Worm (Caenorhabditis elegans): Measurements from ENCODE around the gene apm-3.
A peak's percentile ranks its signal among the peaks of the same experiment; 100 is the strongest.

The apm-3 gene

ce11 chrX:924495-925008 lies 30.2 kb upstream of the apm-3 start, which contains the start of the genes pifk-1 and tbc-11 (continued):
- TF ChIP-seq hpl-2 (GFP tag; optimal IDR thresholded peaks at IDR 0.05) (no peak), skn-1 (tag; optimal IDR thresholded peaks at IDR 0.05) (peak; percentile 85), isw-1 (GFP tag; IDR thresholded peaks at IDR 0.05) (no peak), fkh-8 (tag; optimal IDR thresholded peaks at IDR 0.05) (peak; percentile 21), dpl-1 (GFP tag; optimal IDR thresholded peaks at IDR 0.05) (peak; percentile 22 to 39 (median 27)), ceh-82 (tag; optimal IDR thresholded peaks at IDR 0.05) (peak in 1 of 3 experiments; percentile 63), lin-35 (GFP tag; optimal IDR thresholded peaks at IDR 0.05) (peak in 1 of 2 experiments; percentile 74), mab-9 (GFP tag; IDR thresholded peaks at IDR 0.05) (no peak), C16A3.4 (tag; optimal IDR thresholded peaks at IDR 0.05) (peak; percentile 54), lir-3 (tag; optimal IDR thresholded peaks at IDR 0.05; ENCODE audit: poor library complexity) (no peak), nhr-47 (tag; optimal IDR thresholded peaks at IDR 0.05) (peak; percentile 37), sptf-1 (tag; optimal IDR thresholded peaks at IDR 0.05) (no peak), blmp-1 (tag; optimal IDR thresholded peaks at IDR 0.05) (peak; percentile 67), mep-1 (tag; optimal IDR thresholded peaks at IDR 0.05) (peak; percentile 64), ets-5 (GFP tag; IDR thresholded peaks at IDR 0.05) (no peak), hlh-17 (GFP tag; optimal IDR thresholded peaks at IDR 0.05; ENCODE audit: borderline replicate concordance) (no peak), nhr-237 (tag; optimal IDR thresholded peaks at IDR 0.05) (peak; percentile 14), zip-4 (GFP tag; optimal IDR thresholded peaks at IDR 0.05) (no peak), lin-14 (GFP tag; optimal IDR thresholded peaks at IDR 0.05) (peak; percentile 80), ceh-90 (tag; optimal IDR thresholded peaks at IDR 0.05) (no peak)

- TF ChIP-seq aly-2 (tag; optimal IDR thresholded peaks at IDR 0.05) (no peak), snpc-4 (tag; optimal IDR thresholded peaks at IDR 0.05) (no peak), nhr-90 (tag; optimal IDR thresholded peaks at IDR 0.05; ENCODE audit: poor library complexity) (no peak), ztf-11 (tag; optimal IDR thresholded peaks at IDR 0.05) (no peak), ets-5 (GFP tag; IDR thresholded peaks at IDR 0.05) (no peak)
Measured at ce11 chrX:926125-926524, 28.6 kb upstream of the apm-3 start.

ce11 chrX:927632-928031 lies 27.1 kb upstream of the apm-3 start:
- TF ChIP-seq lin-14 (GFP tag; optimal IDR thresholded peaks at IDR 0.05) (peak; percentile 62), rnt-1 (tag; optimal IDR thresholded peaks at IDR 0.05) (peak; percentile 31), nhr-20 (tag; optimal IDR thresholded peaks at IDR 0.05) (no peak), unc-130 (tag; optimal IDR thresholded peaks at IDR 0.05) (no peak), lin-35 (GFP tag; optimal IDR thresholded peaks at IDR 0.05) (peak in 1 of 2 experiments; percentile 6), blmp-1 (tag; optimal IDR thresholded peaks at IDR 0.05) (peak; percentile 76), skn-1 (tag; optimal IDR thresholded peaks at IDR 0.05) (peak; percentile 10)

ce11 chrX:932874-933273 lies 21.9 kb upstream of the apm-3 start:
- TF ChIP-seq C04F5.9 (tag; optimal IDR thresholded peaks at IDR 0.05) (no peak), mdl-1 (tag; optimal IDR thresholded peaks at IDR 0.05) (peak in 1 of 2 experiments; percentile 0), unc-130 (tag; optimal IDR thresholded peaks at IDR 0.05) (peak; percentile 13), ceh-63 (GFP tag; optimal IDR thresholded peaks at IDR 0.05) (no peak), mep-1 (tag; optimal IDR thresholded peaks at IDR 0.05) (peak; percentile 4), efl-1 (optimal IDR thresholded peaks at IDR 0.05) (peak in 1 of 2 experiments; percentile 20), efl-1 (GFP tag; optimal IDR thresholded peaks at IDR 0.05 in 1 of 2) (peak in 1 of 2 experiments; percentile 65), fkh-8 (tag; optimal IDR thresholded peaks at IDR 0.05) (peak; percentile 49), sox-4 (tag; optimal IDR thresholded peaks at IDR 0.05) (no peak), swsn-7 (tag; optimal IDR thresholded peaks at IDR 0.05) (peak; percentile 30), hlh-4 (tag; optimal IDR thresholded peaks at IDR 0.05) (no peak), nhr-85 (tag) (no peak), nhr-20 (tag; optimal IDR thresholded peaks at IDR 0.05) (no peak), nhr-47 (tag; optimal IDR thresholded peaks at IDR 0.05) (peak; percentile 47), isw-1 (GFP tag; IDR thresholded peaks at IDR 0.05) (no peak), unc-86 (tag; optimal IDR thresholded peaks at IDR 0.05) (peak; percentile 37), lin-35 (GFP tag; optimal IDR thresholded peaks at IDR 0.05) (peak in 1 of 2 experiments; percentile 12), C16A3.4 (tag; optimal IDR thresholded peaks at IDR 0.05) (no peak), fkh-10 (GFP tag; optimal IDR thresholded peaks at IDR 0.05) (peak; percentile 65), snu-23 (GFP tag; optimal IDR thresholded peaks at IDR 0.05) (peak; percentile 17), skn-1 (tag; optimal IDR thresholded peaks at IDR 0.05) (peak; percentile 55), lsy-2 (tag; optimal IDR thresholded peaks at IDR 0.05) (peak in 1 of 2 experiments; percentile 26), fos-1 (tag; optimal IDR thresholded peaks at IDR 0.05) (no peak), tbx-2 (tag; optimal IDR thresholded peaks at IDR 0.05) (peak; percentile 14), nhr-12 (tag; optimal IDR thresholded peaks at IDR 0.05) (no peak), lin-14 (GFP tag; optimal IDR thresholded peaks at IDR 0.05) (peak; percentile 84), rnt-1 (tag; optimal IDR thresholded peaks at IDR 0.05) (peak; percentile 41), dpl-1 (GFP tag; optimal IDR thresholded peaks at IDR 0.05) (peak in 1 of 3 experiments; percentile 8), ceh-82 (tag; optimal IDR thresholded peaks at IDR 0.05) (peak in 2 of 3 experiments; percentile 37 to 45)
